Worm (Caenorhabditis elegans): ENCODE results near the gene F19B10.3.

ce11 chrII:3673493-3673892 is 8.9 kb downstream of the F19B10.3 start, which contains the start of gene sea-1:
- TF ChIP-seq tbp1 (GFP tag; optimal IDR thresholded peaks at IDR 0.05) = no peak
- no peak for TF ChIP-seq ztf-26 (tag; optimal IDR thresholded peaks at IDR 0.05)
- TF ChIP-seq repo-1 (tag; optimal IDR thresholded peaks at IDR 0.05) = no peak
- TF ChIP-seq snpc-4 (GFP tag; optimal IDR thresholded peaks at IDR 0.05) = no peak
- no peak for TF ChIP-seq snpc-4 (tag; optimal IDR thresholded peaks at IDR 0.05)
- no peak for TF ChIP-seq nhr-80 (tag; optimal IDR thresholded peaks at IDR 0.05)
- no peak for TF ChIP-seq nhr-90 (tag; optimal IDR thresholded peaks at IDR 0.05)
- no peak for TF ChIP-seq mcd-1 (GFP tag; IDR thresholded peaks at IDR 0.05)
- no peak for TF ChIP-seq lin-35 (GFP tag; optimal IDR thresholded peaks at IDR 0.05)
- no peak for TF ChIP-seq Y56A3A.18 (GFP tag; IDR thresholded peaks at IDR 0.05)
- TF ChIP-seq aptf-3 (GFP tag; IDR thresholded peaks at IDR 0.05) = no peak
- no peak for TF ChIP-seq unc-62 (GFP tag; optimal IDR thresholded peaks at IDR 0.05)
